ENCODE assay signal across 3 worm cellular contexts in the genomic region with DNA sequence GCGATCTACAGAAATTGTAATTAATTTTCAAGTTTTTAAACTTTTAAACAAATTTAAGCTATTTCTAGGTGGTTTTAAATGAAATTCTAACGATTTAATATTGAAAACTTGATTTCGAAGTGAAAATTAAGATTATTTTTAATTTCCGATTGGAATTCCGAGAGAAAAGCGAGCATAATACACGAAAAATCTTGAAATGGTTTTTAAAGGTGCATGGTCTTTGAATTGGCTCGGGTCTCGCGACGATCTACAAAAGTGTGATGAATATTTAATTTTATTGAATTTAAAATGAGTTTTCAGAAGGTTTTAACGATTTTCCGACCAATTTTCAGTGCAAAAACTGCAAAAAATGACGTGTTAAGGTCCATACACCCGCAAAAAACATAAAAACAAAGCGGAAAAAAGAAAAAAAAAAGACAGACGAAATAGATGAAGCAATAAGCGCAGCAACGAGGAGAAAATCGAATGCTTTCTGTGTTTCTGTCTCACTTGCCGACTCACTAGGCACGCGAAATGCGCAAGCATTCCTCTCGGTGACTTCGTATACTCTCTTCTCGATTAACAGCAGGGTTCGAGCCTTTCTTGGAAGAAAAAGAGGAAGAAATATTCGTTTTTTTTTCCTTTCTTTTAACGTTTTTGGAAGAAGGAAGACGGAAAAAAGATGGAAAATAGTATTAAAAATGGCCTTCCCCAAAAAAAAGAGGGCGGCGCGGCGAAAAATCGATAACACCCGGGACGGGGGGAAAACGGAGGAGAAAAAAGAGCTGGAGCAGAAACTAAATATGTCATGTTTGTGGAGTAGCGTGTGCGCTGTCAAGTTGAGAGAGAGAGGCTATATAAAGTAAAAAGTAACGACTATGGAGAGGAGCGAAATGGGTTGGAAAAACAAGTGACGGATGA.
TF ChIP-seq lines count a peak whose summit lies in the region.

No protein-coding gene starts in this region.

TF ChIP-seq in whole organism, L2 larva, 48 proteins besides CTCF, POLR2A, EP300 and RAD21 (continued from another document):
- TF ChIP-seq sem-4 (tag; optimal IDR thresholded peaks at IDR 0.05; lab: Kevin White, UChicago), result peak; percentile 45
- peak; percentile 30 for TF ChIP-seq snpc-4 (tag; optimal IDR thresholded peaks at IDR 0.05; lab: Kevin White, UChicago)
- TF ChIP-seq C34F6.9 (tag; optimal IDR thresholded peaks at IDR 0.05; lab: Kevin White, UChicago), result peak; percentile 63
- peak; percentile 1 for TF ChIP-seq blmp-1 (tag; optimal IDR thresholded peaks at IDR 0.05; lab: Kevin White, UChicago; ENCODE audit: insufficient read depth)

TF ChIP-seq in whole organism, L4 larva, 104 proteins besides CTCF, POLR2A, EP300 and RAD21 (continued from another document and continues in another):
- TF ChIP-seq snpc-4 (tag; optimal IDR thresholded peaks at IDR 0.05; lab: Kevin White, UChicago) (no peak), skn-1 (tag; optimal IDR thresholded peaks at IDR 0.05; lab: Kevin White, UChicago) (no peak), snpc-1.2 (GFP tag; IDR thresholded peaks at IDR 0.05; lab: Robert Waterston, UW) (no peak), hlh-30 (tag; optimal IDR thresholded peaks at IDR 0.05; lab: Kevin White, UChicago; ENCODE audit: insufficient read depth) (peak; percentile 66), aly-2 (tag; optimal IDR thresholded peaks at IDR 0.05; lab: Kevin White, UChicago) (no peak), ZK337.2 (GFP tag; IDR thresholded peaks at IDR 0.05; lab: Robert Waterston, UW) (no peak), mdt-29 (GFP tag; IDR thresholded peaks at IDR 0.05; lab: Robert Waterston, UW) (no peak), zfp-2 (tag; optimal IDR thresholded peaks at IDR 0.05; lab: Kevin White, UChicago) (no peak), daf-16 (GFP tag; optimal IDR thresholded peaks at IDR 0.05; lab: Kevin White, UChicago) (no peak), daf-16 (tag; optimal IDR thresholded peaks at IDR 0.05; lab: Kevin White, UChicago) (no peak), lin-38 (GFP tag; IDR thresholded peaks at IDR 0.05; lab: Robert Waterston, UW) (peak; percentile 50), Y105C5A.15 (GFP tag; IDR thresholded peaks at IDR 0.05; lab: Robert Waterston, UW) (no peak), hif-1 (tag; optimal IDR thresholded peaks at IDR 0.05; lab: Kevin White, UChicago) (peak in 1 of 2 experiments; percentile 59), lir-3 (tag; optimal IDR thresholded peaks at IDR 0.05; lab: Kevin White, UChicago) (no peak), dve-1 (tag; optimal IDR thresholded peaks at IDR 0.05; lab: Kevin White, UChicago; ENCODE audit: insufficient read depth) (peak; percentile 62), ama-1 (optimal IDR thresholded peaks at IDR 0.05; lab: Kevin White, UChicago) (no peak), pha-4 (GFP tag; IDR thresholded peaks at IDR 0.05; lab: Robert Waterston, UW) (no peak), pha-4 (tag; optimal IDR thresholded peaks at IDR 0.05; lab: Kevin White, UChicago) (no peak), aha-1 (tag; lab: Kevin White, UChicago) (peak; percentile 42), daf-12 (tag; optimal IDR thresholded peaks at IDR 0.05; lab: Kevin White, UChicago) (no peak), duxl-1 (tag; optimal IDR thresholded peaks at IDR 0.05; lab: Kevin White, UChicago; ENCODE audit: poor library complexity) (no peak), pqm-1 (tag; optimal IDR thresholded peaks at IDR 0.05; lab: Kevin White, UChicago) (peak; percentile 37), dmd-6 (GFP tag; IDR thresholded peaks at IDR 0.05; lab: Robert Waterston, UW) (peak; percentile 51), spr-3 (GFP tag; optimal IDR thresholded peaks at IDR 0.05; lab: Kevin White, UChicago) (no peak), zip-2 (tag; optimal IDR thresholded peaks at IDR 0.05; lab: Kevin White, UChicago) (no peak), fkh-10 (GFP tag; optimal IDR thresholded peaks at IDR 0.05; lab: Kevin White, UChicago) (peak; percentile 9), nhr-10 (tag; optimal IDR thresholded peaks at IDR 0.05; lab: Kevin White, UChicago) (no peak), T26A8.4 (GFP tag; IDR thresholded peaks at IDR 0.05; lab: Robert Waterston, UW) (no peak), zip-11 (GFP tag; IDR thresholded peaks at IDR 0.05; lab: Robert Waterston, UW) (no peak), hmg-1.1 (GFP tag; IDR thresholded peaks at IDR 0.05; lab: Robert Waterston, UW) (peak; percentile 74), fos-1 (tag; optimal IDR thresholded peaks at IDR 0.05; lab: Kevin White, UChicago) (no peak), nhr-102 (tag; optimal IDR thresholded peaks at IDR 0.05; lab: Kevin White, UChicago) (no peak), ZK546.5 (tag; optimal IDR thresholded peaks at IDR 0.05; lab: Kevin White, UChicago) (no peak), lin-29 (GFP tag; IDR thresholded peaks at IDR 0.05; lab: Robert Waterston, UW) (no peak), lin-13 (GFP tag; optimal IDR thresholded peaks at IDR 0.05; lab: Kevin White, UChicago) (peak; percentile 62), lin-1 (GFP tag; IDR thresholded peaks at IDR 0.05; lab: Robert Waterston, UW) (no peak), madf-5 (GFP tag; IDR thresholded peaks at IDR 0.05; lab: Robert Waterston, UW) (no peak), cey-2 (tag; optimal IDR thresholded peaks at IDR 0.05; lab: Kevin White, UChicago; ENCODE audit: borderline replicate concordance, insufficient read depth) (no peak), lin-15B (tag; optimal IDR thresholded peaks at IDR 0.05; lab: Kevin White, UChicago) (no peak), nhr-41 (GFP tag; IDR thresholded peaks at IDR 0.05; lab: Robert Waterston, UW) (no peak), tra-1 (GFP tag; IDR thresholded peaks at IDR 0.05; lab: Robert Waterston, UW) (no peak), nhr-28 (tag; optimal IDR thresholded peaks at IDR 0.05; lab: Kevin White, UChicago) (peak; percentile 52), nhr-237 (tag; optimal IDR thresholded peaks at IDR 0.05; lab: Kevin White, UChicago) (no peak), madf-9 (GFP tag; conservative IDR thresholded peaks at IDR 0.05; lab: Robert Waterston, UW) (no peak), F10B5.3 (tag; optimal IDR thresholded peaks at IDR 0.05; lab: Kevin White, UChicago) (no peak), nhr-76 (tag; optimal IDR thresholded peaks at IDR 0.05; lab: Kevin White, UChicago) (no peak), ceh-62 (tag; optimal IDR thresholded peaks at IDR 0.05; lab: Kevin White, UChicago) (no peak), ceh-20 (GFP tag; IDR thresholded peaks at IDR 0.05; lab: Robert Waterston, UW) (peak; percentile 65; the same call in 1 of the 2 replicates), nhr-11 (tag; optimal IDR thresholded peaks at IDR 0.05; lab: Kevin White, UChicago) (peak; percentile 62), nhr-48 (tag; optimal IDR thresholded peaks at IDR 0.05; lab: Kevin White, UChicago) (peak; percentile 11), egl-43 (GFP tag; IDR thresholded peaks at IDR 0.05; lab: Robert Waterston, UW) (no peak), nhr-6 (tag; optimal IDR thresholded peaks at IDR 0.05; lab: Kevin White, UChicago) (peak; percentile 16), sdz-12 (GFP tag; optimal IDR thresholded peaks at IDR 0.05; lab: Kevin White, UChicago) (no peak), attf-4 (tag; optimal IDR thresholded peaks at IDR 0.05; lab: Kevin White, UChicago) (no peak), ceh-32 (tag; optimal IDR thresholded peaks at IDR 0.05; lab: Kevin White, UChicago; ENCODE audit: poor library complexity) (no peak), hlh-11 (tag; optimal IDR thresholded peaks at IDR 0.05; lab: Kevin White, UChicago) (peak; percentile 72), nhr-25 (tag; optimal IDR thresholded peaks at IDR 0.05; lab: Kevin White, UChicago; ENCODE audit: borderline replicate concordance, insufficient read depth) (no peak), D1046.2 (GFP tag; IDR thresholded peaks at IDR 0.05; lab: Robert Waterston, UW) (no peak), nhr-42 (GFP tag; IDR thresholded peaks at IDR 0.05; lab: Robert Waterston, UW) (no peak), T20F7.1 (GFP tag; optimal IDR thresholded peaks at IDR 0.05; lab: Kevin White, UChicago) (no peak)

TF ChIP-seq in whole organism, mixed stage, embryonic, 35 proteins besides CTCF, POLR2A, EP300 and RAD21 (continued from another document):
- TF ChIP-seq sptf-1 (tag; optimal IDR thresholded peaks at IDR 0.05; lab: Kevin White, UChicago) (peak; percentile 75), lsy-2 (tag; optimal IDR thresholded peaks at IDR 0.05; lab: Kevin White, UChicago) (peak; percentile 44), snpc-4 (tag; optimal IDR thresholded peaks at IDR 0.05; lab: Kevin White, UChicago) (no peak), nhr-12 (tag; optimal IDR thresholded peaks at IDR 0.05; lab: Kevin White, UChicago) (no peak), ceh-43 (GFP tag; optimal IDR thresholded peaks at IDR 0.05; lab: Kevin White, UChicago) (peak; percentile 5), mep-1 (tag; optimal IDR thresholded peaks at IDR 0.05; lab: Kevin White, UChicago) (peak; percentile 43)
